Fruit fly (Drosophila melanogaster) whole organism, embryonic: ENCODE data around the gene CG18662.

Source experiments
- CG10147 ChIP-seq: fragments of 200-800 bp; sonication (Bioruptor generic); optimal IDR thresholded peaks from 2 replicates; lab custom pipeline; 2019; ENCODE audit warnings: missing biosample characterization, mild to moderate bottlenecking, missing genetic modification characterization, moderate library complexity
- CG10543 ChIP-seq: fragments of 200-800 bp; sonication (Bioruptor generic); optimal IDR thresholded peaks from 3 replicates; lab custom pipeline; 2017; ENCODE audit warnings: missing biosample characterization, mild to moderate bottlenecking, missing genetic modification characterization, moderate library complexity
- CG12391 ChIP-seq: fragments of 200-800 bp; sonication (Bioruptor generic); optimal IDR thresholded peaks from 3 replicates; lab custom pipeline; 2018; ENCODE audit warnings: missing biosample characterization, mild to moderate bottlenecking, missing genetic modification characterization, moderate library complexity
- CG14667 ChIP-seq: fragments of 200-800 bp; sonication (Bioruptor generic); IDR thresholded peaks from 2 replicates; pipeline ENCODE4 v1.3.6; 2022; ENCODE audit warnings: missing biosample characterization, missing genetic modification characterization
- CG14710 ChIP-seq: fragments of 200-800 bp; sonication (Bioruptor generic); optimal IDR thresholded peaks from 3 replicates; lab custom pipeline; 2019; ENCODE audit warnings: missing biosample characterization, mild to moderate bottlenecking, missing genetic modification characterization, moderate library complexity
- CG14860 ChIP-seq: fragments of 200-800 bp; sonication (Bioruptor generic); IDR thresholded peaks from 3 replicates; pipeline ENCODE4 v1.3.6; 2022; ENCODE audit warnings: missing biosample characterization, missing genetic modification characterization; ENCODE audit not compliant: partially characterized antibody
- CG16815 ChIP-seq: fragments of 200-800 bp; sonication (Bioruptor generic); optimal IDR thresholded peaks from 3 replicates; lab custom pipeline; 2017; ENCODE audit warnings: missing biosample characterization, mild to moderate bottlenecking, missing genetic modification characterization
- CG16863 ChIP-seq: fragments of 200-800 bp; sonication (Bioruptor generic); optimal IDR thresholded peaks from 3 replicates; lab custom pipeline; 2016; ENCODE audit warnings: missing biosample characterization, missing genetic modification characterization
- CG17385 ChIP-seq: fragments of 200-800 bp; sonication (Bioruptor generic); optimal IDR thresholded peaks from 3 replicates; lab custom pipeline; 2018; ENCODE audit warnings: missing biosample characterization, mild to moderate bottlenecking, missing genetic modification characterization
- CG2678 ChIP-seq: fragments of 200-800 bp; sonication (Bioruptor generic); optimal IDR thresholded peaks from 3 replicates; lab custom pipeline; 2019; ENCODE audit warnings: missing biosample characterization, mild to moderate bottlenecking, missing genetic modification characterization, moderate library complexity
- CG30020 ChIP-seq: fragments of 200-800 bp; optimal IDR thresholded peaks from 2 replicates; lab custom pipeline; 2019; ENCODE audit warnings: missing biosample characterization, mild to moderate bottlenecking, missing genetic modification characterization, moderate library complexity
- CG30431 ChIP-seq: fragments of 200-800 bp; sonication (Bioruptor generic); optimal IDR thresholded peaks from 2 replicates; lab custom pipeline; 2017; ENCODE audit warnings: missing biosample characterization, missing genetic modification characterization
- CG3065 ChIP-seq: fragments of 200-800 bp; sonication (Bioruptor generic); optimal IDR thresholded peaks from 2 replicates; lab custom pipeline; 2016; ENCODE audit warnings: missing biosample characterization, missing genetic modification characterization
- CG31388 ChIP-seq: fragments of 200-800 bp; sonication (Bioruptor generic); optimal IDR thresholded peaks from 2 replicates; lab custom pipeline; 2016; ENCODE audit warnings: missing biosample characterization, missing genetic modification characterization
- CG42726 ChIP-seq: fragments of 200-800 bp; sonication (Bioruptor generic); IDR thresholded peaks from 2 replicates; pipeline ENCODE4 v1.3.6; 2022; ENCODE audit warnings: missing biosample characterization, missing genetic modification characterization; ENCODE audit not compliant: partially characterized antibody
- CG6254 ChIP-seq: fragments of 200-800 bp; sonication (Bioruptor generic); optimal IDR thresholded peaks from 3 replicates; lab custom pipeline; 2017; ENCODE audit warnings: mild to moderate bottlenecking, missing biosample characterization, missing genetic modification reagents, missing genetic modification characterization
- CG6791 ChIP-seq: fragments of 200-800 bp; sonication (Bioruptor generic); IDR thresholded peaks from 3 replicates; pipeline ENCODE4 v1.3.6; 2022; ENCODE audit warnings: missing biosample characterization, missing genetic modification characterization; ENCODE audit not compliant: partially characterized antibody
- CG7839 ChIP-seq: fragments of 200-800 bp; sonication (Bioruptor generic); optimal IDR thresholded peaks from 3 replicates; lab custom pipeline; 2018; ENCODE audit warnings: missing biosample characterization, mild to moderate bottlenecking, missing genetic modification characterization, moderate library complexity
- CG7987 ChIP-seq: fragments of 200-800 bp; sonication (Bioruptor generic); optimal IDR thresholded peaks from 2 replicates; lab custom pipeline; 2018; ENCODE audit warnings: missing biosample characterization, mild to moderate bottlenecking, missing genetic modification characterization, moderate library complexity
- CG8089 ChIP-seq: fragments of 200-800 bp; sonication (Bioruptor generic); optimal IDR thresholded peaks from 3 replicates; lab custom pipeline; 2016; ENCODE audit warnings: missing biosample characterization, missing genetic modification characterization
- CG9437 ChIP-seq: fragments of 200-800 bp; sonication (Bioruptor generic); optimal IDR thresholded peaks from 2 replicates; lab custom pipeline; 2018; ENCODE audit warnings: missing biosample characterization, mild to moderate bottlenecking, missing genetic modification characterization
- CG9609 ChIP-seq: fragments of 200-800 bp; sonication (Bioruptor generic); optimal IDR thresholded peaks from 3 replicates; lab custom pipeline; 2016; ENCODE audit warnings: missing biosample characterization, missing genetic modification characterization
- CoRest ChIP-seq: fragments of 200-800 bp; sonication (Bioruptor generic); optimal IDR thresholded peaks from 3 replicates; lab custom pipeline; 2018; ENCODE audit warnings: missing biosample characterization, mild to moderate bottlenecking, missing genetic modification characterization, moderate library complexity
- Dfd ChIP-seq, 2 experiments: fragments of >200 bp; optimal IDR thresholded peaks; 2 replicates each; lab custom pipeline; 2017; ENCODE audit warnings: missing biosample characterization in 2 of 2, missing genetic modification characterization in 2 of 2
- Dll ChIP-seq: fragments of 200-800 bp; sonication (Bioruptor generic); IDR thresholded peaks from 4 replicates; pipeline ENCODE4 v1.3.6; 2022; ENCODE audit warnings: missing biosample characterization, missing genetic modification characterization; ENCODE audit not compliant: partially characterized antibody
- Fer1 ChIP-seq: fragments of 200-800 bp; sonication (Bioruptor generic); optimal IDR thresholded peaks from 2 replicates; lab custom pipeline; 2017; ENCODE audit warnings: missing biosample characterization, mild to moderate bottlenecking, missing genetic modification characterization
- Hr51 ChIP-seq, 2 experiments: fragments of 200-800 bp; sonication (Bioruptor generic); optimal IDR thresholded peaks; 2 replicates in 1 of 2; 3 replicates in 1 of 2; lab custom pipeline; 2016 to 2018; ENCODE audit warnings: missing biosample characterization in 2 of 2, missing genetic modification characterization in 2 of 2, mild to moderate bottlenecking in 1 of 2, moderate library complexity in 1 of 2
- MBD-R2 ChIP-seq: fragments of 200-800 bp; sonication (Bioruptor generic); IDR thresholded peaks from 2 replicates; pipeline ENCODE4 v1.3.6; 2022; ENCODE audit warnings: missing biosample characterization, missing genetic modification characterization
- Nf-YC ChIP-seq: fragments of 200-800 bp; optimal IDR thresholded peaks from 3 replicates; lab custom pipeline; 2019; ENCODE audit warnings: missing biosample characterization, mild to moderate bottlenecking, missing genetic modification characterization, moderate library complexity
- Rx ChIP-seq: fragments of 200-800 bp; sonication (Bioruptor generic); IDR thresholded peaks from 2 replicates; pipeline ENCODE4 v1.3.6; 2022; ENCODE audit warnings: missing biosample characterization, missing genetic modification characterization
- Scr ChIP-seq: fragments of 200-800 bp; sonication (Bioruptor generic); IDR thresholded peaks from 2 replicates; pipeline ENCODE4 v1.3.6; 2022; ENCODE audit warnings: missing biosample characterization, missing genetic modification characterization; ENCODE audit not compliant: partially characterized antibody
- Spps ChIP-seq: fragments of 200-800 bp; sonication (Bioruptor generic); optimal IDR thresholded peaks from 2 replicates; lab custom pipeline; 2018; ENCODE audit warnings: missing biosample characterization, mild to moderate bottlenecking, missing genetic modification characterization
- az2 ChIP-seq: fragments of 200-800 bp; sonication (Bioruptor generic); optimal IDR thresholded peaks from 3 replicates; lab custom pipeline; 2016; ENCODE audit warnings: missing biosample characterization, missing genetic modification characterization
- caup ChIP-seq: fragments of 200-800 bp; sonication (Bioruptor generic); optimal IDR thresholded peaks from 3 replicates; lab custom pipeline; 2017; ENCODE audit warnings: missing biosample characterization, mild to moderate bottlenecking, missing genetic modification characterization, moderate library complexity; ENCODE audit not compliant: severe bottlenecking
- chinmo ChIP-seq: fragments of 200-800 bp; sonication (Bioruptor generic); IDR thresholded peaks from 4 replicates; pipeline ENCODE4 v1.3.6; 2022; ENCODE audit warnings: missing biosample characterization, missing genetic modification characterization; ENCODE audit not compliant: partially characterized antibody
- cwo ChIP-seq: fragments of 200-800 bp; sonication (Bioruptor generic); optimal IDR thresholded peaks from 3 replicates; lab custom pipeline; 2017; ENCODE audit warnings: missing biosample characterization, missing genetic modification characterization, mild to moderate bottlenecking, moderate library complexity, missing genetic modification reagents
- fd3F ChIP-seq: fragments of 200-800 bp; sonication (Bioruptor generic); optimal IDR thresholded peaks from 2 replicates; lab custom pipeline; 2018; ENCODE audit warnings: missing biosample characterization, mild to moderate bottlenecking, missing genetic modification characterization, moderate library complexity
- gcm ChIP-seq: fragments of 200-800 bp; sonication (Bioruptor generic); optimal IDR thresholded peaks from 2 replicates; lab custom pipeline; 2019; ENCODE audit warnings: missing biosample characterization, mild to moderate bottlenecking, missing genetic modification characterization, moderate library complexity
- gsb ChIP-seq: fragments of 200-800 bp; sonication (Bioruptor generic); IDR thresholded peaks from 2 replicates; pipeline ENCODE4 v1.3.6; 2022; ENCODE audit warnings: missing biosample characterization, missing genetic modification characterization
- jing ChIP-seq: fragments of 200-800 bp; sonication (Bioruptor generic); optimal IDR thresholded peaks from 2 replicates; lab custom pipeline; 2018; ENCODE audit warnings: missing biosample characterization, mild to moderate bottlenecking, missing genetic modification characterization
- lmd ChIP-seq: fragments of 200-800 bp; sonication (Bioruptor generic); IDR thresholded peaks from 2 replicates; pipeline ENCODE4 v1.3.6; 2022; ENCODE audit warnings: missing biosample characterization, missing genetic modification characterization
- mirr ChIP-seq: fragments of 200-800 bp; sonication (Bioruptor generic); optimal IDR thresholded peaks from 3 replicates; lab custom pipeline; 2018; ENCODE audit warnings: missing biosample characterization, mild to moderate bottlenecking, missing genetic modification characterization
- repo ChIP-seq: fragments of 200-800 bp; sonication (Bioruptor generic); optimal IDR thresholded peaks from 2 replicates; lab custom pipeline; 2016; ENCODE audit warnings: missing biosample characterization, missing genetic modification characterization
- row ChIP-seq: fragments of 200-800 bp; sonication (Bioruptor generic); IDR thresholded peaks from 3 replicates; pipeline ENCODE4 v1.3.6; 2022; ENCODE audit warnings: missing biosample characterization, missing genetic modification characterization
- run ChIP-seq: fragments of 200-800 bp; sonication (Bioruptor generic); optimal IDR thresholded peaks from 3 replicates; lab custom pipeline; 2018; ENCODE audit warnings: missing biosample characterization, mild to moderate bottlenecking, missing genetic modification characterization
- ssp ChIP-seq: fragments of 200-800 bp; sonication (Bioruptor generic); IDR thresholded peaks from 2 replicates; pipeline ENCODE4 v1.3.6; 2022; ENCODE audit warnings: missing biosample characterization, missing genetic modification characterization
- tll ChIP-seq, 2 experiments: fragments of 200-800 bp in 1 of 2; fragments of >200 bp in 1 of 2; sonication (Bioruptor generic) in 1 of 2; optimal IDR thresholded peaks; 2 replicates each; lab custom pipeline; 2017 to 2019; ENCODE audit warnings: missing biosample characterization in 2 of 2, missing genetic modification characterization in 2 of 2, mild to moderate bottlenecking in 1 of 2, moderate library complexity in 1 of 2
- wek ChIP-seq: fragments of 200-800 bp; sonication (Bioruptor generic); optimal IDR thresholded peaks from 3 replicates; lab custom pipeline; 2018; ENCODE audit warnings: missing biosample characterization, mild to moderate bottlenecking, missing genetic modification characterization, moderate library complexity
- zf30C ChIP-seq: fragments of 200-800 bp; sonication (Bioruptor generic); optimal IDR thresholded peaks from 3 replicates; lab custom pipeline; 2018; ENCODE audit warnings: missing biosample characterization, mild to moderate bottlenecking, missing genetic modification characterization

CG18662 gene

dm6 chr2L:8943110-8943509 lies 37.3 kb upstream of the CG18662 start, which contains the start of gene CG9515 (continued):
- peak; percentile 10 for TF ChIP-seq Nf-YC (tag; lab: Kevin White, UChicago)
- no peak for TF ChIP-seq CG9609
- no peak for TF ChIP-seq Rx (GFP tag; lab: Robert Waterston, UW)
- TF ChIP-seq CoRest (tag; lab: Kevin White, UChicago): peak; percentile 14
- TF ChIP-seq CG9437: peak; percentile 74
- TF ChIP-seq fd3F (GFP tag; lab: Kevin White, UChicago): no peak
- TF ChIP-seq Scr (GFP tag; lab: Robert Waterston, UW): peak; percentile 71
- no peak; the same call in 2 of the 3 replicates for TF ChIP-seq row (GFP tag; lab: Robert Waterston, UW)
- no peak for TF ChIP-seq tll (GFP tag; optimal IDR thresholded peaks at IDR 0.05; lab: Kevin White, UChicago)
- TF ChIP-seq Spps (tag; lab: Kevin White, UChicago): no peak
- TF ChIP-seq chinmo (GFP tag; lab: Robert Waterston, UW): peak; percentile 97
- TF ChIP-seq CG10543 (GFP tag; lab: Kevin White, UChicago): no peak
- TF ChIP-seq CG2678 (tag; lab: Kevin White, UChicago): no peak
- TF ChIP-seq CG8089 (GFP tag; lab: Kevin White, UChicago): no peak
- no peak for TF ChIP-seq jing (GFP tag; lab: Kevin White, UChicago)
- TF ChIP-seq gcm (GFP tag; lab: Kevin White, UChicago): peak; percentile 10
- peak; percentile 98 for TF ChIP-seq CG6791 (GFP tag; lab: Robert Waterston, UW)
- TF ChIP-seq MBD-R2 (GFP tag; lab: Robert Waterston, UW): peak; percentile 82
- TF ChIP-seq CG14860 (GFP tag; lab: Robert Waterston, UW): peak; percentile 93
- TF ChIP-seq lmd (GFP tag; lab: Robert Waterston, UW): no peak
- TF ChIP-seq CG7839 (tag; lab: Kevin White, UChicago): no peak
- TF ChIP-seq CG14667 (GFP tag; lab: Robert Waterston, UW): no peak
- no peak for TF ChIP-seq gsb (GFP tag; lab: Robert Waterston, UW)
- no peak for TF ChIP-seq CG6254 (GFP tag; lab: Kevin White, UChicago)
- TF ChIP-seq cwo (GFP tag; lab: Kevin White, UChicago): no peak
- TF ChIP-seq Hr51 (GFP tag; optimal IDR thresholded peaks at IDR 0.05; lab: Kevin White, UChicago): no peak
- TF ChIP-seq CG31388: no peak
- TF ChIP-seq Dfd (GFP tag; optimal IDR thresholded peaks at IDR 0.05; lab: Kevin White, UChicago): no peak
- TF ChIP-seq CG16815 (GFP tag; lab: Kevin White, UChicago): no peak
- TF ChIP-seq CG14710 (tag; lab: Kevin White, UChicago): peak; percentile 45
- no peak for TF ChIP-seq CG10147 (GFP tag; lab: Kevin White, UChicago)
- no peak for TF ChIP-seq wek (GFP tag; lab: Kevin White, UChicago)
- no peak for TF ChIP-seq caup (GFP tag; lab: Kevin White, UChicago)
- no peak for TF ChIP-seq CG30020 (tag; lab: Kevin White, UChicago)
- TF ChIP-seq mirr: peak; percentile 56
- no peak for TF ChIP-seq CG16863 (GFP tag; lab: Kevin White, UChicago)
- TF ChIP-seq zf30C (GFP tag; lab: Kevin White, UChicago): peak; percentile 94
- no peak for TF ChIP-seq run (tag; lab: Kevin White, UChicago)
- peak; percentile 86 for TF ChIP-seq Dll (GFP tag; lab: Robert Waterston, UW)
- TF ChIP-seq CG3065 (GFP tag; lab: Kevin White, UChicago): no peak
- no peak for TF ChIP-seq CG17385 (GFP tag; lab: Kevin White, UChicago)
- TF ChIP-seq CG12391 (tag; lab: Kevin White, UChicago): peak; percentile 5
- peak; percentile 61; the same call in 1 of the 2 replicates for TF ChIP-seq CG42726 (GFP tag; lab: Robert Waterston, UW)
- TF ChIP-seq Fer1 (GFP tag; lab: Kevin White, UChicago): peak; percentile 6
- no peak for TF ChIP-seq CG7987
- no peak for TF ChIP-seq az2 (GFP tag; lab: Kevin White, UChicago)
- no peak for TF ChIP-seq ssp
- TF ChIP-seq CG30431: no peak
- no peak for TF ChIP-seq repo (GFP tag; lab: Kevin White, UChicago)
